Worm (Caenorhabditis elegans) whole organism, L4 larva: ENCODE measurements around the gene sru-1.
A peak's percentile ranks its signal among the peaks of the same experiment; 100 is the strongest.

ENCODE experiments used
- F26F4.8 ChIP-seq: fragments of 200-800 bp; sonication (Bioruptor generic); conservative IDR thresholded peaks from 2 replicates; pipeline ENCODE4 v1.3.6; 2022; ENCODE audit warnings: missing genetic modification characterization, missing compliant biosample characterization
- F44E2.7 ChIP-seq: fragments of 200-800 bp; sonication (Bioruptor generic); IDR thresholded peaks from 2 replicates; pipeline ENCODE4 v2.1.2; 2022; ENCODE audit warnings: missing genetic modification characterization, missing compliant biosample characterization
- F49E8.2 ChIP-seq: sonication (generic microtip); optimal IDR thresholded peaks from 2 replicates; lab custom pipeline; 2016; ENCODE audit warnings: missing compliant biosample characterization, mild to moderate bottlenecking, missing genetic modification characterization, borderline replicate concordance
- R02D3.7 ChIP-seq: fragments of 150-350 bp; sonication (generic microtip); optimal IDR thresholded peaks from 3 replicates; lab custom pipeline; 2014; ENCODE audit warnings: missing biosample characterization, missing genetic modification characterization
- Y48G9A.11 ChIP-seq: fragments of 200-800 bp; sonication (Bioruptor generic); IDR thresholded peaks from 2 replicates; pipeline ENCODE4 v1.3.6; 2022; ENCODE audit warnings: missing genetic modification reagents, missing genetic modification characterization, missing compliant biosample characterization
- Y5F2A.4 ChIP-seq: fragments of 200-800 bp; sonication (Bioruptor generic); optimal IDR thresholded peaks from 2 replicates; lab custom pipeline; 2018; ENCODE audit warnings: mild to moderate bottlenecking, missing genetic modification characterization, missing compliant biosample characterization
- aha-1 ChIP-seq: fragments of 150-350 bp; peaks from one replicate; lab custom pipeline; 2014; ENCODE audit warnings: missing biosample characterization, missing genetic modification characterization
- ama-1 ChIP-seq: fragments of 150-350 bp; optimal IDR thresholded peaks from 2 replicates; lab custom pipeline; 2014; ENCODE audit warnings: inconsistent platforms, mixed read lengths
- arid-1 ChIP-seq: fragments of 200-800 bp; sonication (Bioruptor generic); conservative IDR thresholded peaks from 2 replicates; pipeline ENCODE4 v1.3.6; 2022; ENCODE audit warnings: missing genetic modification reagents, missing genetic modification characterization, missing compliant biosample characterization
- attf-4 ChIP-seq: sonication (generic microtip); optimal IDR thresholded peaks from 3 replicates; lab custom pipeline; 2017; ENCODE audit warnings: missing biosample characterization, missing genetic modification characterization
- ceh-28 ChIP-seq: fragments of 150-350 bp; optimal IDR thresholded peaks from 2 replicates; lab custom pipeline; 2014; ENCODE audit warnings: missing biosample characterization, missing genetic modification reagents, missing genetic modification characterization
- ceh-32 ChIP-seq: sonication (generic microtip); optimal IDR thresholded peaks from 2 replicates; lab custom pipeline; 2016; ENCODE audit warnings: mild to moderate bottlenecking, missing genetic modification characterization, missing compliant biosample characterization; ENCODE audit not compliant: poor library complexity
- cey-2 ChIP-seq: sonication (generic microtip); optimal IDR thresholded peaks from 3 replicates; lab custom pipeline; 2017; ENCODE audit warnings: missing genetic modification characterization, mild to moderate bottlenecking, missing compliant biosample characterization, antibody characterized with exemption, borderline replicate concordance; ENCODE audit not compliant: insufficient read depth
- ctbp-1 ChIP-seq: fragments of 200-800 bp; sonication (Bioruptor generic); IDR thresholded peaks from 2 replicates; pipeline ENCODE4 v1.3.6; 2022; ENCODE audit warnings: missing genetic modification reagents, missing genetic modification characterization, missing compliant biosample characterization
- daf-12 ChIP-seq: fragments of 150-350 bp; optimal IDR thresholded peaks from 2 replicates; lab custom pipeline; 2014; ENCODE audit warnings: missing biosample characterization, missing genetic modification reagents, missing genetic modification characterization
- daf-8 ChIP-seq: fragments of 200-800 bp; sonication (Bioruptor generic); IDR thresholded peaks from 2 replicates; pipeline ENCODE4 v1.3.6; 2022; ENCODE audit warnings: missing genetic modification characterization, missing compliant biosample characterization
- dmd-9 ChIP-seq: fragments of 200-800 bp; sonication (Bioruptor generic); IDR thresholded peaks from 2 replicates; pipeline ENCODE4 v1.3.6; 2022; ENCODE audit warnings: missing genetic modification reagents, missing genetic modification characterization, missing compliant biosample characterization
- duxl-1 ChIP-seq: sonication (generic microtip); optimal IDR thresholded peaks from 2 replicates; lab custom pipeline; 2016; ENCODE audit warnings: mild to moderate bottlenecking, missing genetic modification characterization, moderate library complexity, missing compliant biosample characterization; ENCODE audit not compliant: poor library complexity
- hif-1 ChIP-seq, 2 experiments: sonication (generic microtip); optimal IDR thresholded peaks; 2 replicates each; lab custom pipeline; 2016 to 2017; ENCODE audit warnings: missing compliant biosample characterization in 2 of 2, missing genetic modification characterization in 2 of 2, missing genetic modification reagents in 2 of 2, missing genotype in 2 of 2, mild to moderate bottlenecking in 1 of 2
- hmg-1.1 ChIP-seq: fragments of 200-800 bp; sonication (Bioruptor generic); IDR thresholded peaks from 2 replicates; pipeline ENCODE4 v1.3.6; 2022; ENCODE audit warnings: missing genetic modification reagents, missing genetic modification characterization, missing compliant biosample characterization
- lin-13 ChIP-seq: fragments of 150-350 bp; optimal IDR thresholded peaks from 2 replicates; lab custom pipeline; 2014; ENCODE audit warnings: missing biosample characterization, missing genetic modification reagents, missing genetic modification characterization
- lin-29 ChIP-seq: fragments of 200-800 bp; sonication (Bioruptor generic); IDR thresholded peaks from 2 replicates; pipeline ENCODE4 v1.3.6; 2022; ENCODE audit warnings: missing genetic modification reagents, missing genetic modification characterization, missing compliant biosample characterization
- lin-38 ChIP-seq: fragments of 200-800 bp; sonication (Bioruptor generic); IDR thresholded peaks from 2 replicates; pipeline ENCODE4 v1.3.6; 2022; ENCODE audit warnings: missing genetic modification reagents, missing genetic modification characterization, missing compliant biosample characterization
- lin-39 ChIP-seq: fragments of 150-350 bp; optimal IDR thresholded peaks from 2 replicates; lab custom pipeline; 2014; ENCODE audit warnings: missing biosample characterization, missing genetic modification reagents, missing genetic modification characterization
- madf-5 ChIP-seq, 2 experiments: fragments of 200-800 bp; sonication (Bioruptor generic); IDR thresholded peaks; 2 replicates each; pipeline ENCODE4 v1.3.6; 2022; ENCODE audit warnings: missing compliant biosample characterization in 2 of 2, missing genetic modification characterization in 2 of 2
- madf-9 ChIP-seq: fragments of 200-800 bp; sonication (Bioruptor generic); conservative IDR thresholded peaks from 2 replicates; pipeline ENCODE4 v1.3.6; 2022; ENCODE audit warnings: missing genetic modification reagents, missing genetic modification characterization, missing compliant biosample characterization
- mdt-29 ChIP-seq: fragments of 200-800 bp; sonication (Bioruptor generic); IDR thresholded peaks from 2 replicates; pipeline ENCODE4 v1.3.6; 2022; ENCODE audit warnings: missing genetic modification reagents, missing genetic modification characterization, missing compliant biosample characterization
- mep-1 ChIP-seq: fragments of 150-350 bp; sonication (generic microtip); optimal IDR thresholded peaks from 3 replicates; lab custom pipeline; 2014; ENCODE audit warnings: missing biosample characterization, missing genetic modification characterization
- mxl-3 ChIP-seq: fragments of 200-800 bp; sonication (Bioruptor generic); optimal IDR thresholded peaks from 2 replicates; lab custom pipeline; 2018; ENCODE audit warnings: mild to moderate bottlenecking, missing genetic modification characterization, missing compliant biosample characterization
- nhr-237 ChIP-seq: sonication (generic microtip); optimal IDR thresholded peaks from 2 replicates; lab custom pipeline; 2017; ENCODE audit warnings: missing biosample characterization, missing genetic modification characterization
- nhr-41 ChIP-seq: fragments of 200-800 bp; sonication (Bioruptor generic); IDR thresholded peaks from 2 replicates; pipeline ENCODE4 v1.3.6; 2022; ENCODE audit warnings: missing genetic modification reagents, missing genetic modification characterization, missing compliant biosample characterization
- nhr-48 ChIP-seq: sonication (generic microtip); optimal IDR thresholded peaks from 2 replicates; lab custom pipeline; 2016; ENCODE audit warnings: mild to moderate bottlenecking, missing genetic modification characterization, missing compliant biosample characterization
- nhr-6 ChIP-seq: fragments of 150-350 bp; optimal IDR thresholded peaks from 2 replicates; lab custom pipeline; 2014; ENCODE audit warnings: missing biosample characterization, missing genetic modification characterization
- nhr-77 ChIP-seq: fragments of 150-350 bp; optimal IDR thresholded peaks from 2 replicates; lab custom pipeline; 2014; ENCODE audit warnings: missing biosample characterization, missing genetic modification characterization
- php-3 ChIP-seq: fragments of 200-800 bp; sonication (Bioruptor generic); IDR thresholded peaks from 2 replicates; pipeline ENCODE4 v1.3.6; 2022; ENCODE audit warnings: missing genetic modification reagents, missing genetic modification characterization, missing compliant biosample characterization
- pqm-1 ChIP-seq: sonication (generic microtip); optimal IDR thresholded peaks from 2 replicates; lab custom pipeline; 2017; ENCODE audit warnings: missing biosample characterization, missing genetic modification characterization
- skn-1 ChIP-seq: fragments of 150-350 bp; optimal IDR thresholded peaks from 2 replicates; lab custom pipeline; 2014; ENCODE audit warnings: missing biosample characterization, missing genetic modification characterization
- snpc-1.2 ChIP-seq: fragments of 200-800 bp; sonication (Bioruptor generic); IDR thresholded peaks from 2 replicates; pipeline ENCODE4 v1.3.6; 2022; ENCODE audit warnings: missing genetic modification reagents, missing genetic modification characterization, missing compliant biosample characterization
- snpc-4 ChIP-seq: fragments of 150-350 bp; optimal IDR thresholded peaks from 2 replicates; lab custom pipeline; 2014; ENCODE audit warnings: missing biosample characterization, missing genetic modification characterization
- zag-1 ChIP-seq: fragments of 150-350 bp; optimal IDR thresholded peaks from 2 replicates; lab custom pipeline; 2014; ENCODE audit warnings: missing biosample characterization, missing genetic modification characterization
- zfp-2 ChIP-seq: sonication (generic microtip); optimal IDR thresholded peaks from 2 replicates; lab custom pipeline; 2016; ENCODE audit warnings: mild to moderate bottlenecking, missing genetic modification characterization, missing compliant biosample characterization
- zip-11 ChIP-seq: fragments of 200-800 bp; sonication (Bioruptor generic); IDR thresholded peaks from 2 replicates; pipeline ENCODE4 v1.3.6; 2022; ENCODE audit warnings: missing genetic modification characterization, missing compliant biosample characterization
- zip-2 ChIP-seq: fragments of 150-350 bp; optimal IDR thresholded peaks from 2 replicates; lab custom pipeline; 2014; ENCODE audit warnings: missing biosample characterization, missing genetic modification characterization
- ztf-11 ChIP-seq: fragments of 150-350 bp; optimal IDR thresholded peaks from 2 replicates; lab custom pipeline; 2014; ENCODE audit warnings: missing biosample characterization, missing genetic modification characterization

Gene sru-1

DNA sequence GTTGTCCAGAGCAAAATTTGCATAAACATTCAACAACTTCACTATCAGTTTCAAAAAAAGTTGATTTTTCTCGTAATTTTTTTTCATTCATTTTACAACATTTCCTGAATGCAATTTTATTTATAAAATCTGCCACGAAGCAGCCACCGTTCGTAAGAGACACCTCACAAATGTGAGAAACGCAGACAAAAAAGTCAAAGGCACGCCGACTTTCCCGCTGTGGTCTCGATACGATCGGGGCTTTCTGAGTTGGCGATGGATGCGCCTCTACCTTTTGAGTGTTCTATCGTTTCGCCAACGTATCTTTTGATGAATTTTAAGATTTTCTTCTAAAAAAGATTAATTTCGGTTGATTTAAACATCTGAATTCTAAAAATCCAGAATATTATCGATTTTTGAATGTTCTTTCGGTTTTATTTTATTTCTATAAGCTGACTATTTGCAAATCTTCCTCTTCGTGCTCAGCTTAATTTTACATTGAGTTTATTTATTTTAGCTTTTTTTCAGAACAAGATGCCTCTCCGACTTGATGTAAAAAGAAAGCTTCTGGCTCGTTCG is 29.1 kb upstream of the sru-1 start, which contains the start of gene copb-2 (continued):
- TF ChIP-seq lin-29 = no peak

DNA sequence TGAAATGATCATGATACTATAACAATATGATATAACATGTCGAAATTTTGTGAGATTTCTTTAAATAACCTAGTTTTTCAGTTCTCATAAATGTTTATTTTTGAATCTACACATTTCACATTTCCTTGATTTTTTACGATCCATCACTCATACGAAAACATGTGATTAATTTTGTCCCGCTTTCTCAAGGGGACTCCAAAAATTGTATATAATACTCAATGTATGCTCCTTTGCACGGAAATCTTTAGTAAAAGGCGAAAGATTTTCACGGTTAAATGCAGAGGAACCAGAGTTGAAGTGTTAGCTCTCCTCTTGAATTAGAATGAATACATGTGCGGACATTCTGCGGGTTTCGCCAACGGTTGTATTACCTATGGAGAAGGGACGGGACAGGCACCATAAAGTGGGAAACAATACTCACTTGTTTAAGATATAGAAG is 24.1 kb upstream of the sru-1 start:
- TF ChIP-seq zag-1 (no peak), duxl-1 (no peak), F26F4.8 (no peak), F44E2.7 (GFP tag; lab: Robert Waterston, UW) (no peak), lin-38 (GFP tag; lab: Robert Waterston, UW) (peak; percentile 29; the same call in 1 of the 2 replicates), ama-1 (lab: Kevin White, UChicago) (no peak), R02D3.7 (no peak), hif-1 (tag; optimal IDR thresholded peaks at IDR 0.05; lab: Kevin White, UChicago) (no peak), aha-1 (tag; lab: Kevin White, UChicago) (peak; percentile 61), F49E8.2 (peak; percentile 58), snpc-4 (tag; lab: Kevin White, UChicago) (peak; percentile 32), snpc-1.2 (GFP tag; lab: Robert Waterston, UW) (peak; percentile 90), daf-8 (GFP tag; lab: Robert Waterston, UW) (no peak), mxl-3 (no peak), arid-1 (GFP tag; lab: Robert Waterston, UW) (no peak)

DNA sequence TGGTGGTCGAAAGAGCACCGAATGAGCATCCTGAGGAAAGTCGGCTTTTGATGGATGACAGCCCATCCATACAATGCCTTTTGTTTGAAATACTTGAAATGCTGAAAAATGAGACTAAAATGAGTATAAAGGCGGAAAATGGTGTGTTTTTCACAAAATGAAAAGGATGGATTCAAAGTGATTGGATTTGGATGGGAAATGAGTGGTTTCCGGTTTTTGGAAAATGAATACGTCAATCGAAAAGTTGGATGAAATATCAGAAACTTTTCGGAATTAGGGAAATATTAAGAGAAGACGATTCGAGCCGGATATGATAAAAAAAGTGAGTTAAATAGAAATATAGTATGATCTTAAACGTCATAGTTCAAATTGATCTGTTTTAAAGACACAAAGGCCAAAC is 21.0 kb upstream of the sru-1 start, which contains the start of gene F38E11.6:
Gene F38E11.6, minus strand, starts transcription at position 101 of the 400 bp plus-strand sequence.
- TF ChIP-seq php-3 (no peak), Y48G9A.11 (GFP tag; lab: Robert Waterston, UW) (no peak), zfp-2 (tag; lab: Kevin White, UChicago) (no peak), daf-12 (tag; lab: Kevin White, UChicago) (no peak)

DNA sequence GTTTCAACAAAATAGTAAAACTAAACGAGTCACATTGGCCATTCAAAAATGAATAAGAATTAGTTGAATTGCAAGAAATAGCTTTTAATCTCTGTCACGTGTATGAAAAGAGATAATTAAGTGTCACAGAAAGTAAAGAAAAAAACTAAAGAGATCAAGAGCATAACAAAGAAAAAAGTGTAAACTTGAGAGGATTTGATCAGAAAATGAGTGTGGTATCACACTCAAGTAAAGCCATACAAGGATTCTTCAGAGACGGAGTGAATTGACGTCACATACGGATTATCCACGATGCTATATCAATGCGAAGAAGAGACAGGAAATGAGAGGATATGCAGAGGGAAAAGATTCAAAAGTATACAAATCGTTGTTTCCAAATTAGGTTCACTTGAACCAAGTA is 19.1 kb upstream of the sru-1 start:
- TF ChIP-seq nhr-41 = no peak
- no peak for TF ChIP-seq ctbp-1 (GFP tag; lab: Robert Waterston, UW)
- no peak for TF ChIP-seq lin-29
- TF ChIP-seq F44E2.7 (GFP tag; lab: Robert Waterston, UW) = no peak
- no peak for TF ChIP-seq ztf-11
- no peak for TF ChIP-seq nhr-48 (tag; lab: Kevin White, UChicago)
- TF ChIP-seq nhr-77 (tag; lab: Kevin White, UChicago) = no peak
- no peak for TF ChIP-seq zip-2
- TF ChIP-seq dmd-9 = no peak

DNA sequence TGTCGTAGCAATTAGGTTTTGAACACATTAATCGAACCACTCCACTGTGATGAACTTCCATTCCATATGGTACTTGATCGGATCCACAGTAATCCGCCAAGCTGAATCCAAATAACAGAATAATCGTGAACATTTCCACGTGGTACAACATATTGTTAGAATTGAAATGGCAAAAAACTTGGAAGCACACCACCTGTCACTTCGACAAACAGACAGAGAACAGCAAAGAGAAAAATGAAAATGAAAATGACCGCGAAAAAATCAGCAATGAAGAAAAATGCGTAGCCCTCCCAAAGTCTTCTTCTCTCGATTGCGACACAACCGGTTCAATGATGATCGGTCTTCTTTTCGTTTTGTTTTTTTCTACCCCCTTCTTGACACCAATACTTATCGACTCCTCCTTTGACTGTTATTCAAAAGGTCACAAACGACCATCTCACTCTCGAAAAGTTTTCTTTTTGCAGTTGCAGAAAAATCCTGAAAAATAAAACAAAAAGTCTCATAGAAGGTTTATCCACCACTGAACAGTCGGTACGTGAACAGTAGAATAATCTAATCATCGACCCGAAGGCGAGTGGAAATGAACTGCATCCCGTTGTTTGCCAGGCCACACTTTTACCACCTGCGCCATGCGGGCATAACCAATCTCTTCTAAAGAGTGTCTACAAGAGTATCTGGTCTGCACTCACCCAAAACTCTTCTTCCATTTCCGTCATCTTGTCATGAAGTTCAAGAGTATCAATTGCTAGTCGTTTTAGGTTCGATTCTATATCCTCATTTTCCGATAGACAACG is 11.1 kb upstream of the sru-1 start, which contains the start of gene wrt-3:
Gene wrt-3, minus strand, starts transcription at position 322 of the 794 bp plus-strand sequence.
- TF ChIP-seq madf-9 (GFP tag; lab: Robert Waterston, UW) (peak; percentile 82), lin-13 (GFP tag; lab: Kevin White, UChicago) (no peak), lin-29 (peak; percentile 49; the same call in 1 of the 2 replicates), ceh-32 (tag; lab: Kevin White, UChicago) (peak; percentile 1), madf-5 (GFP tag; IDR thresholded peaks at IDR 0.05; lab: Robert Waterston, UW) (peak; percentile 89 to 92), lin-39 (tag; lab: Kevin White, UChicago) (no peak), nhr-6 (tag; lab: Kevin White, UChicago) (peak; percentile 32), attf-4 (tag; lab: Kevin White, UChicago) (peak; percentile 58), aha-1 (tag; lab: Kevin White, UChicago) (peak; percentile 86), Y5F2A.4 (peak; percentile 89), hmg-1.1 (GFP tag; lab: Robert Waterston, UW) (peak; percentile 81), pqm-1 (tag; lab: Kevin White, UChicago) (no peak), mep-1 (tag; lab: Kevin White, UChicago) (no peak), zip-11 (GFP tag; lab: Robert Waterston, UW) (peak; percentile 79; the same call in 1 of the 2 replicates), mdt-29 (no peak; the same call in 1 of the 2 replicates), nhr-237 (tag; lab: Kevin White, UChicago) (no peak), cey-2 (tag; lab: Kevin White, UChicago) (no peak), nhr-41 (peak; percentile 75; the same call in 1 of the 2 replicates), skn-1 (tag; lab: Kevin White, UChicago) (no peak), ceh-28 (tag; lab: Kevin White, UChicago) (no peak)
